Fruit fly (Drosophila melanogaster): ENCODE data around the gene CG14275.
A peak's percentile ranks its signal among the peaks of the same experiment; 100 is the strongest.

Gene CG14275

dm6 chr2L:8362273-8362954 is 35.2 kb downstream of the CG14275 start, which contains the start of gene CG7627 (continued):
- TF ChIP-seq her (GFP tag; optimal IDR thresholded peaks at IDR 0.05), result peak; percentile 70
- 0 out of 2 replicates have a peak, but pooled peaks have one; percentile 42 for TF ChIP-seq CG42726 (GFP tag; IDR thresholded peaks at IDR 0.05; ENCODE audit: partially characterized antibody)
- TF ChIP-seq ems (GFP tag; optimal IDR thresholded peaks at IDR 0.05), result peak; percentile 67
- TF ChIP-seq GATAe (GFP tag; conservative IDR thresholded peaks at IDR 0.05), result peak; percentile 38; the same call in 1 of the 2 replicates
- peak; percentile 62 for TF ChIP-seq dmrt11E (tag; optimal IDR thresholded peaks at IDR 0.05)
- TF ChIP-seq CG8924 (tag; optimal IDR thresholded peaks at IDR 0.05), result peak; percentile 61
- peak; percentile 58 for TF ChIP-seq ssp (GFP tag; IDR thresholded peaks at IDR 0.05)
- TF ChIP-seq chn (GFP tag; optimal IDR thresholded peaks at IDR 0.05), result peak; percentile 56
- no peak for TF ChIP-seq lov (optimal IDR thresholded peaks at IDR 0.05)
- peak; percentile 68; the same call in 2 of the 3 replicates for TF ChIP-seq lov (GFP tag; IDR thresholded peaks at IDR 0.05)
- no peak for TF ChIP-seq CG2199 (GFP tag; IDR thresholded peaks at IDR 0.05)
- peak; percentile 62 for TF ChIP-seq Hand (GFP tag; optimal IDR thresholded peaks at IDR 0.05)
- no peak for TF ChIP-seq CG17612 (GFP tag; IDR thresholded peaks at IDR 0.05)
- TF ChIP-seq HLH4C (GFP tag; IDR thresholded peaks at IDR 0.05; ENCODE audit: partially characterized antibody), result no peak
- peak; percentile 65 for TF ChIP-seq Myb (GFP tag; optimal IDR thresholded peaks at IDR 0.05)
- peak; percentile 74 for TF ChIP-seq CG18262 (tag; optimal IDR thresholded peaks at IDR 0.05)
- peak; percentile 65 for TF ChIP-seq CG10267 (tag; optimal IDR thresholded peaks at IDR 0.05)
- TF ChIP-seq Kr (GFP tag; optimal IDR thresholded peaks at IDR 0.05), result no peak
- peak; percentile 81 for TF ChIP-seq HLH3B (GFP tag; IDR thresholded peaks at IDR 0.05)
- TF ChIP-seq Dp (GFP tag; optimal IDR thresholded peaks at IDR 0.05), result no peak
- peak; percentile 60 for TF ChIP-seq CG13775 (GFP tag; optimal IDR thresholded peaks at IDR 0.05)
- peak; percentile 67 for TF ChIP-seq CG13296 (GFP tag; optimal IDR thresholded peaks at IDR 0.05)
- TF ChIP-seq dysf (GFP tag; IDR thresholded peaks at IDR 0.05), result peak; percentile 86
- peak; percentile 80 for TF ChIP-seq HHEX (GFP tag; optimal IDR thresholded peaks at IDR 0.05)
- TF ChIP-seq ase (GFP tag; IDR thresholded peaks at IDR 0.05), result peak; percentile 64; the same call in 2 of the 3 replicates
- no peak for TF ChIP-seq Mad (GFP tag; optimal IDR thresholded peaks at IDR 0.05)
- TF ChIP-seq CG13894 (tag; optimal IDR thresholded peaks at IDR 0.05), result peak; percentile 75
- peak; percentile 59 for TF ChIP-seq Six4 (GFP tag; optimal IDR thresholded peaks at IDR 0.05)
- TF ChIP-seq MESR4 (GFP tag; optimal IDR thresholded peaks at IDR 0.05), result no peak
- no peak for TF ChIP-seq Lim3 (GFP tag; IDR thresholded peaks at IDR 0.05)
- TF ChIP-seq CG4820 (GFP tag; optimal IDR thresholded peaks at IDR 0.05), result peak; percentile 72
- TF ChIP-seq ERR (GFP tag; optimal IDR thresholded peaks at IDR 0.05), result peak; percentile 63
- peak; percentile 84 for TF ChIP-seq Hmr (GFP tag; optimal IDR thresholded peaks at IDR 0.05)
- TF ChIP-seq CG31365 (tag; optimal IDR thresholded peaks at IDR 0.05), result peak; percentile 59
- TF ChIP-seq CG16813 (GFP tag; IDR thresholded peaks at IDR 0.05; ENCODE audit: partially characterized antibody), result no peak
- peak; percentile 70 for TF ChIP-seq az2 (GFP tag; optimal IDR thresholded peaks at IDR 0.05)
- no peak for TF ChIP-seq sna (GFP tag; IDR thresholded peaks at IDR 0.05; ENCODE audit: partially characterized antibody)
- peak; percentile 54 for TF ChIP-seq Oli (tag; optimal IDR thresholded peaks at IDR 0.05)
- TF ChIP-seq CG7928 (GFP tag; optimal IDR thresholded peaks at IDR 0.05), result peak; percentile 49
- TF ChIP-seq Ssrp (tag; optimal IDR thresholded peaks at IDR 0.05), result peak; percentile 61
- peak; percentile 35 for TF ChIP-seq Mes4 (GFP tag; optimal IDR thresholded peaks at IDR 0.05)
- TF ChIP-seq Poxn (GFP tag; IDR thresholded peaks at IDR 0.05), result peak; percentile 70
- TF ChIP-seq lilli (GFP tag; optimal IDR thresholded peaks at IDR 0.05), result peak; percentile 89
- no peak for TF ChIP-seq hb (GFP tag; IDR thresholded peaks at IDR 0.05; ENCODE audit: partially characterized antibody)
- TF ChIP-seq CG2120 (GFP tag; optimal IDR thresholded peaks at IDR 0.05), result peak; percentile 89
- no peak for TF ChIP-seq zen2 (GFP tag; IDR thresholded peaks at IDR 0.05; ENCODE audit: partially characterized antibody)
- TF ChIP-seq CG7372 (GFP tag; IDR thresholded peaks at IDR 0.05), result peak; percentile 75
- peak; percentile 37 for TF ChIP-seq CG4707 (GFP tag; optimal IDR thresholded peaks at IDR 0.05)
- TF ChIP-seq zen (tag; optimal IDR thresholded peaks at IDR 0.05), result peak; percentile 11

Measured in whole organism, embryonic.